Fruit fly (Drosophila melanogaster) whole organism, embryonic: ENCODE results near the gene COX7AL2.

Source experiments
- Awh ChIP-seq: fragments of 200-800 bp; sonication (Bioruptor generic); IDR thresholded peaks from 2 replicates; pipeline ENCODE4, ENCODE4 v1.3.6; 2022; ENCODE audit warnings: missing biosample characterization, missing genetic modification characterization
- CG10267 ChIP-seq: fragments of 200-800 bp; sonication (Bioruptor generic); optimal IDR thresholded peaks from 2 replicates; lab custom pipeline; 2018; ENCODE audit warnings: missing biosample characterization, mild to moderate bottlenecking, missing genetic modification characterization, moderate library complexity
- CG10321 ChIP-seq: fragments of 200-800 bp; sonication (Bioruptor generic); IDR thresholded peaks from 2 replicates; pipeline ENCODE4 v1.3.6; 2022; ENCODE audit warnings: missing biosample characterization, missing genetic modification characterization
- CG10462 ChIP-seq: fragments of 200-800 bp; sonication (Bioruptor generic); optimal IDR thresholded peaks from 2 replicates; lab custom pipeline; 2016; ENCODE audit warnings: missing biosample characterization, missing genetic modification characterization
- CG10565 ChIP-seq: fragments of 200-800 bp; sonication (Bioruptor generic); optimal IDR thresholded peaks from 3 replicates; lab custom pipeline; 2016; ENCODE audit warnings: missing biosample characterization, mild to moderate bottlenecking, missing genetic modification characterization
- CG11456 ChIP-seq: fragments of 200-800 bp; sonication (Bioruptor generic); IDR thresholded peaks from 3 replicates; pipeline ENCODE4 v1.3.6; 2022; ENCODE audit warnings: missing biosample characterization, missing genetic modification characterization
- CG12071 ChIP-seq: fragments of 200-800 bp; sonication (Bioruptor generic); optimal IDR thresholded peaks from 3 replicates; lab custom pipeline; 2018; ENCODE audit warnings: missing biosample characterization, mild to moderate bottlenecking, missing genetic modification characterization
- CG13894 ChIP-seq: fragments of 200-800 bp; sonication (Bioruptor generic); optimal IDR thresholded peaks from 3 replicates; lab custom pipeline; 2018; ENCODE audit warnings: missing biosample characterization, mild to moderate bottlenecking, missing genetic modification characterization, moderate library complexity
- CG14965 ChIP-seq: fragments of 200-800 bp; sonication (Bioruptor generic); optimal IDR thresholded peaks from 2 replicates; lab custom pipeline; 2016; ENCODE audit warnings: missing biosample characterization, missing genetic modification characterization, borderline replicate concordance
- CG1602 ChIP-seq: fragments of 200-800 bp; sonication (Bioruptor generic); optimal IDR thresholded peaks from 3 replicates; lab custom pipeline; 2016; ENCODE audit warnings: missing biosample characterization, missing genetic modification characterization
- CG17361 ChIP-seq: fragments of 200-800 bp; sonication (Bioruptor generic); IDR thresholded peaks from 3 replicates; pipeline ENCODE4 v1.3.6; 2022; ENCODE audit warnings: missing biosample characterization, missing genetic modification characterization
- CG18262 ChIP-seq: fragments of 200-800 bp; optimal IDR thresholded peaks from 3 replicates; lab custom pipeline; 2019; ENCODE audit warnings: missing biosample characterization, mild to moderate bottlenecking, missing genetic modification characterization, moderate library complexity
- CG34224 ChIP-seq: fragments of 200-800 bp; sonication (Bioruptor generic); IDR thresholded peaks from 3 replicates; pipeline ENCODE4 v1.3.6; 2022; ENCODE audit warnings: missing biosample characterization, missing genetic modification characterization; ENCODE audit not compliant: partially characterized antibody
- CG34376 ChIP-seq: fragments of 200-800 bp; sonication (Bioruptor generic); optimal IDR thresholded peaks from 2 replicates; lab custom pipeline; 2018; ENCODE audit warnings: missing biosample characterization, mild to moderate bottlenecking, missing genetic modification characterization
- CG6683 ChIP-seq: fragments of 200-800 bp; sonication (Bioruptor generic); optimal IDR thresholded peaks from 2 replicates; lab custom pipeline; 2017; ENCODE audit warnings: missing biosample characterization, mild to moderate bottlenecking, missing genetic modification characterization, missing genetic modification reagents
- CG7271 ChIP-seq: fragments of 200-800 bp; sonication (Bioruptor generic); optimal IDR thresholded peaks from 2 replicates; lab custom pipeline; 2018; ENCODE audit warnings: missing biosample characterization, mild to moderate bottlenecking, missing genetic modification characterization, moderate library complexity
- CG7839 ChIP-seq: fragments of 200-800 bp; sonication (Bioruptor generic); optimal IDR thresholded peaks from 3 replicates; lab custom pipeline; 2018; ENCODE audit warnings: missing biosample characterization, mild to moderate bottlenecking, missing genetic modification characterization, moderate library complexity
- CG7928 ChIP-seq: fragments of 200-800 bp; sonication (Bioruptor generic); optimal IDR thresholded peaks from 2 replicates; lab custom pipeline; 2017; ENCODE audit warnings: missing biosample characterization, mild to moderate bottlenecking, missing genetic modification characterization
- CG7987 ChIP-seq: fragments of 200-800 bp; sonication (Bioruptor generic); optimal IDR thresholded peaks from 2 replicates; lab custom pipeline; 2018; ENCODE audit warnings: missing biosample characterization, mild to moderate bottlenecking, missing genetic modification characterization, moderate library complexity
- CG9876 ChIP-seq: fragments of 200-800 bp; sonication (Bioruptor generic); optimal IDR thresholded peaks from 2 replicates; lab custom pipeline; 2016; ENCODE audit warnings: missing biosample characterization, missing genetic modification characterization
- Dll ChIP-seq: fragments of 200-800 bp; sonication (Bioruptor generic); IDR thresholded peaks from 4 replicates; pipeline ENCODE4 v1.3.6; 2022; ENCODE audit warnings: missing biosample characterization, missing genetic modification characterization; ENCODE audit not compliant: partially characterized antibody
- Dref ChIP-seq: fragments of 200-800 bp; sonication (Bioruptor generic); IDR thresholded peaks from 2 replicates; pipeline ENCODE4 v1.3.6; 2022; ENCODE audit warnings: missing biosample characterization, missing genetic modification characterization
- Fer2 ChIP-seq: fragments of 200-800 bp; sonication (Bioruptor generic); optimal IDR thresholded peaks from 2 replicates; lab custom pipeline; 2018; ENCODE audit warnings: missing biosample characterization, mild to moderate bottlenecking, missing genetic modification characterization, moderate library complexity
- HLHmδ ChIP-seq: fragments of 200-800 bp; sonication (Bioruptor generic); optimal IDR thresholded peaks from 2 replicates; lab custom pipeline; 2018; ENCODE audit warnings: missing biosample characterization, mild to moderate bottlenecking, missing genetic modification characterization, moderate library complexity
- Jarid2 ChIP-seq: fragments of 200-800 bp; sonication (Bioruptor generic); optimal IDR thresholded peaks from 3 replicates; lab custom pipeline; 2017; ENCODE audit warnings: mild to moderate bottlenecking, missing biosample characterization, missing genetic modification reagents, missing genetic modification characterization
- Oli ChIP-seq: fragments of 200-800 bp; sonication (Bioruptor generic); optimal IDR thresholded peaks from 2 replicates; lab custom pipeline; 2018; ENCODE audit warnings: missing biosample characterization, mild to moderate bottlenecking, missing genetic modification characterization, moderate library complexity
- Rx ChIP-seq: fragments of 200-800 bp; sonication (Bioruptor generic); IDR thresholded peaks from 2 replicates; pipeline ENCODE4 v1.3.6; 2022; ENCODE audit warnings: missing biosample characterization, missing genetic modification characterization
- Stat92E ChIP-seq, 3 experiments: fragments of >200 bp in 2 of 3; fragments of 200-800 bp in 1 of 3; sonication (Bioruptor generic) in 1 of 3; optimal IDR thresholded peaks; 2 replicates each; lab custom pipeline; 2017 to 2019; ENCODE audit warnings: missing biosample characterization in 3 of 3, missing genetic modification characterization in 3 of 3, mild to moderate bottlenecking in 1 of 3, moderate library complexity in 1 of 3
- Usf ChIP-seq: fragments of 200-800 bp; sonication (Bioruptor generic); optimal IDR thresholded peaks from 2 replicates; lab custom pipeline; 2017; ENCODE audit warnings: missing genotype, missing biosample characterization, missing genetic modification characterization
- ase ChIP-seq: fragments of 200-800 bp; sonication (Bioruptor generic); IDR thresholded peaks from 3 replicates; pipeline ENCODE4 v1.3.6; 2022; ENCODE audit warnings: missing biosample characterization, missing genetic modification characterization
- az2 ChIP-seq: fragments of 200-800 bp; sonication (Bioruptor generic); optimal IDR thresholded peaks from 3 replicates; lab custom pipeline; 2016; ENCODE audit warnings: missing biosample characterization, missing genetic modification characterization
- croc ChIP-seq: fragments of 200-800 bp; sonication (Bioruptor generic); conservative IDR thresholded peaks from 3 replicates; pipeline ENCODE4 v1.3.6; 2022; ENCODE audit warnings: missing biosample characterization, missing genetic modification characterization
- dan ChIP-seq: fragments of 200-800 bp; sonication (Bioruptor generic); IDR thresholded peaks from 2 replicates; pipeline ENCODE4 v1.3.6; 2022; ENCODE audit warnings: missing biosample characterization, missing genetic modification characterization
- fd3F ChIP-seq: fragments of 200-800 bp; sonication (Bioruptor generic); optimal IDR thresholded peaks from 2 replicates; lab custom pipeline; 2018; ENCODE audit warnings: missing biosample characterization, mild to moderate bottlenecking, missing genetic modification characterization, moderate library complexity
- fd64A ChIP-seq: fragments of 200-800 bp; sonication (Bioruptor generic); optimal IDR thresholded peaks from 3 replicates; lab custom pipeline; 2018; ENCODE audit warnings: missing biosample characterization, mild to moderate bottlenecking, missing genetic modification characterization
- fru ChIP-seq: fragments of >200 bp; optimal IDR thresholded peaks from 2 replicates; lab custom pipeline; 2017
- hbn ChIP-seq: fragments of 200-800 bp; sonication (Bioruptor generic); IDR thresholded peaks from 2 replicates; pipeline ENCODE4 v1.3.6; 2022; ENCODE audit warnings: missing biosample characterization, missing genetic modification characterization; ENCODE audit not compliant: partially characterized antibody
- her ChIP-seq: fragments of 200-800 bp; sonication (Bioruptor generic); optimal IDR thresholded peaks from 2 replicates; lab custom pipeline; 2016; ENCODE audit warnings: missing biosample characterization, missing genetic modification characterization
- hkb ChIP-seq, 2 experiments: fragments of 200-800 bp in 1 of 2; fragments of >200 bp in 1 of 2; sonication (Bioruptor generic) in 1 of 2; IDR thresholded peaks in 1 of 2; optimal IDR thresholded peaks in 1 of 2; 2 replicates each; pipeline versions ENCODE4 v1.3.6 to Lab custom; 2017 to 2022; ENCODE audit warnings: missing biosample characterization in 1 of 2, missing genetic modification characterization in 1 of 2
- ken ChIP-seq: fragments of 200-800 bp; sonication (Bioruptor generic); IDR thresholded peaks from 3 replicates; pipeline ENCODE4 v1.3.6; 2022; ENCODE audit warnings: missing biosample characterization, missing genetic modification characterization
- lov ChIP-seq, 2 experiments: fragments of 200-800 bp in 1 of 2; fragments of >200 bp in 1 of 2; sonication (Bioruptor generic) in 1 of 2; IDR thresholded peaks in 1 of 2; optimal IDR thresholded peaks in 1 of 2; 2 replicates in 1 of 2; 3 replicates in 1 of 2; pipeline versions ENCODE4 v1.3.6 to Lab custom; 2017 to 2022; ENCODE audit warnings: missing biosample characterization in 1 of 2, missing genetic modification characterization in 1 of 2
- pnt ChIP-seq: fragments of 200-800 bp; sonication (Bioruptor generic); optimal IDR thresholded peaks from 3 replicates; lab custom pipeline; 2016; ENCODE audit warnings: missing biosample characterization, missing genetic modification characterization
- ranshi ChIP-seq: fragments of 200-800 bp; sonication (Bioruptor generic); IDR thresholded peaks from 2 replicates; pipeline ENCODE4 v1.3.6; 2022; ENCODE audit warnings: missing biosample characterization, missing genetic modification characterization
- repo ChIP-seq: fragments of 200-800 bp; sonication (Bioruptor generic); optimal IDR thresholded peaks from 2 replicates; lab custom pipeline; 2016; ENCODE audit warnings: missing biosample characterization, missing genetic modification characterization
- rib ChIP-seq: fragments of 200-800 bp; sonication (Bioruptor generic); IDR thresholded peaks from 2 replicates; pipeline ENCODE4 v1.3.6; 2022; ENCODE audit warnings: missing biosample characterization, missing genetic modification characterization
- stc ChIP-seq: fragments of 200-800 bp; sonication (Bioruptor generic); IDR thresholded peaks from 2 replicates; pipeline ENCODE4 v1.3.6; 2022; ENCODE audit warnings: missing biosample characterization, missing genetic modification characterization
- tx ChIP-seq: fragments of 200-800 bp; sonication (Bioruptor generic); optimal IDR thresholded peaks from 2 replicates; lab custom pipeline; 2016; ENCODE audit warnings: missing biosample characterization, missing genetic modification characterization

Gene COX7AL2

dm6 chr2L:2226259-2227121 is 28.8 kb upstream of the COX7AL2 start, which contains the start of the genes CG15387 and sau (continued):
- TF ChIP-seq pnt (GFP tag; lab: Kevin White, UChicago) = peak; percentile 79
- TF ChIP-seq Oli = peak; percentile 78
- TF ChIP-seq ranshi (GFP tag; lab: Robert Waterston, UW) = peak; percentile 82
- no peak for TF ChIP-seq fru (lab: Kevin White, UChicago)
- TF ChIP-seq tx (GFP tag; lab: Kevin White, UChicago) = peak; percentile 91
- peak; percentile 66 for TF ChIP-seq Rx (GFP tag; lab: Robert Waterston, UW)
- TF ChIP-seq CG34224 (GFP tag; lab: Robert Waterston, UW) = peak; percentile 93
- TF ChIP-seq CG10267 = peak; percentile 99
- TF ChIP-seq CG17361 (GFP tag; lab: Robert Waterston, UW) = peak; percentile 89
- no peak for TF ChIP-seq HLHmδ (GFP tag; lab: Kevin White, UChicago)
- TF ChIP-seq Jarid2 (GFP tag; lab: Kevin White, UChicago) = peak; percentile 59
- TF ChIP-seq stc (GFP tag; lab: Robert Waterston, UW) = peak; percentile 82
- peak; percentile 49 for TF ChIP-seq Dref (GFP tag; lab: Robert Waterston, UW)
- TF ChIP-seq Awh (GFP tag; lab: Robert Waterston, UW) = peak; percentile 65
- TF ChIP-seq CG7987 (GFP tag; lab: Kevin White, UChicago) = peak; percentile 63
- TF ChIP-seq CG10565 (GFP tag; lab: Kevin White, UChicago) = no peak
- peak; percentile 72 for TF ChIP-seq fd3F (GFP tag; lab: Kevin White, UChicago)
- peak; percentile 85 for TF ChIP-seq CG7839 (tag; lab: Kevin White, UChicago)
- TF ChIP-seq Fer2 = peak; percentile 85
- TF ChIP-seq CG18262 = peak; percentile 83
- TF ChIP-seq ase (GFP tag; lab: Robert Waterston, UW) = peak; percentile 68; the same call in 2 of the 3 replicates
- peak; percentile 91 for TF ChIP-seq CG1602
- TF ChIP-seq CG14965 (GFP tag; lab: Kevin White, UChicago) = no peak
- peak; percentile 83 for TF ChIP-seq her (GFP tag; lab: Kevin White, UChicago)
- peak; percentile 93 for TF ChIP-seq hbn (GFP tag; lab: Robert Waterston, UW)
- TF ChIP-seq CG6683 (GFP tag; lab: Kevin White, UChicago) = peak; percentile 58
- peak; percentile 36; the same call in 1 of the 2 replicates for TF ChIP-seq CG10321 (GFP tag; lab: Robert Waterston, UW)
- TF ChIP-seq CG13894 (tag; lab: Kevin White, UChicago) = peak; percentile 90
- TF ChIP-seq lov (optimal IDR thresholded peaks at IDR 0.05; lab: Kevin White, UChicago) = no peak
- peak; percentile 76; the same call in 2 of the 3 replicates for TF ChIP-seq lov (GFP tag; IDR thresholded peaks at IDR 0.05; lab: Robert Waterston, UW)
- no peak for TF ChIP-seq dan (GFP tag; lab: Robert Waterston, UW)
- peak; percentile 84 for TF ChIP-seq az2 (GFP tag; lab: Kevin White, UChicago)
- peak; percentile 19 for TF ChIP-seq CG7271 (tag; lab: Kevin White, UChicago)
- TF ChIP-seq CG34376 (GFP tag; lab: Kevin White, UChicago) = peak; percentile 77
- TF ChIP-seq CG11456 (GFP tag; lab: Robert Waterston, UW) = peak; percentile 84
- TF ChIP-seq CG9876 (GFP tag; lab: Kevin White, UChicago) = peak; percentile 78
- peak; percentile 96 for TF ChIP-seq Dll (GFP tag; lab: Robert Waterston, UW)
- TF ChIP-seq CG7928 (GFP tag; lab: Kevin White, UChicago) = peak; percentile 54
- peak; percentile 73 for TF ChIP-seq CG10462 (GFP tag; lab: Kevin White, UChicago)
- TF ChIP-seq repo (GFP tag; lab: Kevin White, UChicago) = peak; percentile 75
- peak; percentile 32 for TF ChIP-seq fd64A (GFP tag; lab: Kevin White, UChicago)
- peak; percentile 75 for TF ChIP-seq rib (GFP tag; lab: Robert Waterston, UW)
- TF ChIP-seq CG12071 (GFP tag; lab: Kevin White, UChicago) = peak; percentile 75
- TF ChIP-seq Stat92E (GFP tag; optimal IDR thresholded peaks at IDR 0.05; lab: Kevin White, UChicago) = no peak
- TF ChIP-seq croc (GFP tag; lab: Robert Waterston, UW) = peak; percentile 65
- no peak for TF ChIP-seq hkb (optimal IDR thresholded peaks at IDR 0.05; lab: Kevin White, UChicago)
- TF ChIP-seq hkb (GFP tag; IDR thresholded peaks at IDR 0.05; lab: Robert Waterston, UW) = peak; percentile 86
- TF ChIP-seq ken (GFP tag; lab: Robert Waterston, UW) = peak; percentile 86
- peak; percentile 64 for TF ChIP-seq Usf (GFP tag; lab: Kevin White, UChicago)
